Fruit fly (Drosophila melanogaster): ENCODE measurements around the gene qua.

Gene qua

DNA sequence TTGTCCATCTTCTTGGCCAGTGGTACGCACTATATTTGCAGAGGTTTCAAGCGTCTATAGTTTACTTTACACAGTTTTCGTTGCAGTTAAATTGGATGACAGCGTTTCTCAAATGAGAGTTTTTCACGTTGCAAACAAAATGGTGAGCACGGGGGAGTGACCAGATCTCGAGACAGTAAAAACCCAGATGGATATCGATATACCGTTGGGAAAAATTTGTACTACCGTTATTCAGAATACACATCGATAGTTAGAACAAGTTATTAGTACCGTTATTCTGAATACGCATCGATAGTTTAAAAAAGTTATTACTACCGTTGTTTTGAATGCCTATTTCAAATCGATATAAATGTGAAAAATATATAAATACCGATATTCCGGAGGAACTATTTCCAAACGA, 19.3 kb downstream of the qua start, which contains the start of gene cass (continued):
- TF ChIP-seq slou (GFP tag; optimal IDR thresholded peaks at IDR 0.05) (no peak), MESR4 (GFP tag; optimal IDR thresholded peaks at IDR 0.05) (peak; percentile 93), lilli (GFP tag; optimal IDR thresholded peaks at IDR 0.05) (no peak), C15 (GFP tag; IDR thresholded peaks at IDR 0.05) (no peak), pum (GFP tag; optimal IDR thresholded peaks at IDR 0.05) (no peak), CG6813 (GFP tag; optimal IDR thresholded peaks at IDR 0.05) (no peak), chn (GFP tag; optimal IDR thresholded peaks at IDR 0.05) (no peak), CG11723 (GFP tag; optimal IDR thresholded peaks at IDR 0.05) (no peak), CG4360 (GFP tag; IDR thresholded peaks at IDR 0.05) (no peak), hkb (optimal IDR thresholded peaks at IDR 0.05) (no peak), hkb (GFP tag; IDR thresholded peaks at IDR 0.05) (no peak), zfh2 (GFP tag; optimal IDR thresholded peaks at IDR 0.05) (no peak), otp (GFP tag; IDR thresholded peaks at IDR 0.05) (no peak), mam (GFP tag; optimal IDR thresholded peaks at IDR 0.05) (no peak), CG43689 (GFP tag; IDR thresholded peaks at IDR 0.05) (no peak), ara (GFP tag; IDR thresholded peaks at IDR 0.05) (no peak), sob (GFP tag; IDR thresholded peaks at IDR 0.05) (no peak), fd3F (GFP tag; optimal IDR thresholded peaks at IDR 0.05) (no peak), H2.0 (GFP tag; IDR thresholded peaks at IDR 0.05) (no peak), CG2199 (GFP tag; IDR thresholded peaks at IDR 0.05) (peak; percentile 29; the same call in 1 of the 3 replicates), Doc3 (GFP tag; IDR thresholded peaks at IDR 0.05; ENCODE audit: partially characterized antibody) (peak; percentile 87), cg (GFP tag; optimal IDR thresholded peaks at IDR 0.05) (no peak), her (GFP tag; optimal IDR thresholded peaks at IDR 0.05) (peak; percentile 38), nmo (GFP tag; optimal IDR thresholded peaks at IDR 0.05) (peak; percentile 59), luna (GFP tag; optimal IDR thresholded peaks at IDR 0.05) (no peak), wor (GFP tag; IDR thresholded peaks at IDR 0.05) (no peak), stc (GFP tag; IDR thresholded peaks at IDR 0.05) (no peak), CG2202 (tag; optimal IDR thresholded peaks at IDR 0.05) (no peak), Blimp-1 (GFP tag; optimal IDR thresholded peaks at IDR 0.05) (no peak), HHEX (GFP tag; optimal IDR thresholded peaks at IDR 0.05) (no peak), Six4 (GFP tag; optimal IDR thresholded peaks at IDR 0.05) (no peak), da (GFP tag; optimal IDR thresholded peaks at IDR 0.05) (no peak), CG15696 (tag; optimal IDR thresholded peaks at IDR 0.05) (no peak), CG6765 (GFP tag; optimal IDR thresholded peaks at IDR 0.05) (no peak), CG7786 (GFP tag; optimal IDR thresholded peaks at IDR 0.05) (no peak), eve (GFP tag; optimal IDR thresholded peaks at IDR 0.05) (no peak), gcm2 (GFP tag; optimal IDR thresholded peaks at IDR 0.05) (no peak), trh (GFP tag; optimal IDR thresholded peaks at IDR 0.05) (no peak), CG15011 (GFP tag; optimal IDR thresholded peaks at IDR 0.05) (no peak), CG12769 (tag; optimal IDR thresholded peaks at IDR 0.05) (no peak), ftz-f1 (GFP tag; optimal IDR thresholded peaks at IDR 0.05) (no peak), chinmo (GFP tag; IDR thresholded peaks at IDR 0.05; ENCODE audit: partially characterized antibody) (peak; percentile 76; the same call in 1 of the 4 replicates), CG9932 (GFP tag; IDR thresholded peaks at IDR 0.05) (no peak; the same call in 1 of the 2 replicates), Stat92E (GFP tag; optimal IDR thresholded peaks at IDR 0.05) (peak in 1 of 3 experiments; percentile 16), Jarid2 (GFP tag; optimal IDR thresholded peaks at IDR 0.05) (no peak), amos (GFP tag; IDR thresholded peaks at IDR 0.05; ENCODE audit: partially characterized antibody) (peak; percentile 95), CG30403 (GFP tag; optimal IDR thresholded peaks at IDR 0.05) (no peak), zen (tag; optimal IDR thresholded peaks at IDR 0.05) (peak; percentile 52), CG12104 (GFP tag; optimal IDR thresholded peaks at IDR 0.05) (no peak), usp (GFP tag; optimal IDR thresholded peaks at IDR 0.05) (no peak), CG2712 (tag; optimal IDR thresholded peaks at IDR 0.05) (peak; percentile 59), tio (GFP tag; optimal IDR thresholded peaks at IDR 0.05) (no peak)
